Worm (Caenorhabditis elegans): ENCODE data around the gene ztf-20.
A peak's percentile ranks its signal among the peaks of the same experiment; 100 is the strongest.

Gene ztf-20

ce11 chrV:18986103-18986502 is 26.1 kb upstream of the ztf-20 start:
- TF ChIP-seq tab-1 (GFP tag; IDR thresholded peaks at IDR 0.05) = no peak
- no peak for TF ChIP-seq ref-1 (GFP tag; conservative IDR thresholded peaks at IDR 0.05)
- peak; percentile 75 for TF ChIP-seq T22C8.4 (GFP tag; IDR thresholded peaks at IDR 0.05)

- TF ChIP-seq T22C8.4 (GFP tag; IDR thresholded peaks at IDR 0.05) = peak; percentile 19
These were observed 24.7 kb upstream of the ztf-20 start for ce11 chrV:18984656-18985055.

ce11 chrV:18981736-18982135 is 21.8 kb upstream of the ztf-20 start:
- TF ChIP-seq ref-1 (GFP tag; conservative IDR thresholded peaks at IDR 0.05) = no peak
- no peak for TF ChIP-seq med-1 (GFP tag; optimal IDR thresholded peaks at IDR 0.05; ENCODE audit: insufficient read depth)
- no peak for TF ChIP-seq cog-1 (tag; optimal IDR thresholded peaks at IDR 0.05)
- no peak for TF ChIP-seq ztf-23 (GFP tag; IDR thresholded peaks at IDR 0.05)
- no peak for TF ChIP-seq ztf-29 (GFP tag; IDR thresholded peaks at IDR 0.05)
- TF ChIP-seq T22C8.4 (GFP tag; IDR thresholded peaks at IDR 0.05) = no peak
- no peak for TF ChIP-seq flt-1 (GFP tag; IDR thresholded peaks at IDR 0.05)
- TF ChIP-seq klf-2 (GFP tag; conservative IDR thresholded peaks at IDR 0.05) = no peak
- no peak for TF ChIP-seq tab-1 (GFP tag; IDR thresholded peaks at IDR 0.05)

DNA sequence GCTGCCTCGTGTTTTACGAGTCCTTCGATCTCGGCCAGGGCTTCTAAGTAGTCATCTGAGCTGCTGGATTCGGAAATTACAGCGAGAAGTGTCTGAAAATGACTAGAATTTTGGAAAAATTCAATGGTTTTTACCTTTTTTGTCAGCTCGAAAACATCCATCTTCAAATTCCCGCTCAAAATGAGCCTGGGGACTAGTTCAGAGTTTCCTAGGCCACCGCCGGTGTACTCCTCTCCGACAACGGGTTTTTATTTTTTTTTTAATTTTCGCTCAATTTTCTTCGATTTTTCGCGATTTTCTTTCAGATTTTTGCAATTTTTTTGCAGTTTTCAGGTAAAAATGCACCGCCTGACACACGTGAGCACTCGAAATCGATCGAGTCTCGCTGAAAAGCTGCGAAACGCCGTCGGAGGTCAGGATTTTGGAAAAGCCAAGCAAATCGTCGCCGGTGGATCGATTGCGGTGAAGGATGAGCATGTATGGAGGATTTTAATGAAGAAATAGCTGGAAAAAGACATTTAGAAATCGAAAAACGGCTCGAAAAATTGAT is 21.1 kb upstream of the ztf-20 start, which contains the start of the genes mrps-35 and sws-1:
mrps-35 (plus strand) TSS at position 327 of the 550 bp plus-strand sequence.
sws-1 (minus strand) TSS at position 500 of the 550 bp plus-strand sequence.
- TF ChIP-seq klf-2 (GFP tag; conservative IDR thresholded peaks at IDR 0.05) = 0 out of 2 replicates have a peak, but pooled peaks have one; percentile 49
- TF ChIP-seq cog-1 (tag; optimal IDR thresholded peaks at IDR 0.05) = no peak
- no peak for TF ChIP-seq ref-1 (GFP tag; conservative IDR thresholded peaks at IDR 0.05)
- peak; percentile 30; the same call in 1 of the 2 replicates for TF ChIP-seq T22C8.4 (GFP tag; IDR thresholded peaks at IDR 0.05)
- TF ChIP-seq flt-1 (GFP tag; IDR thresholded peaks at IDR 0.05) = peak; percentile 57; the same call in 1 of the 2 replicates
- TF ChIP-seq ztf-23 (GFP tag; IDR thresholded peaks at IDR 0.05) = 0 out of 2 replicates have a peak, but pooled peaks have one; percentile 34
- 0 out of 2 replicates have a peak, but pooled peaks have one; percentile 24 for TF ChIP-seq ztf-29 (GFP tag; IDR thresholded peaks at IDR 0.05)
- TF ChIP-seq med-1 (GFP tag; optimal IDR thresholded peaks at IDR 0.05; ENCODE audit: insufficient read depth) = no peak
- no peak for TF ChIP-seq tab-1 (GFP tag; IDR thresholded peaks at IDR 0.05)

DNA sequence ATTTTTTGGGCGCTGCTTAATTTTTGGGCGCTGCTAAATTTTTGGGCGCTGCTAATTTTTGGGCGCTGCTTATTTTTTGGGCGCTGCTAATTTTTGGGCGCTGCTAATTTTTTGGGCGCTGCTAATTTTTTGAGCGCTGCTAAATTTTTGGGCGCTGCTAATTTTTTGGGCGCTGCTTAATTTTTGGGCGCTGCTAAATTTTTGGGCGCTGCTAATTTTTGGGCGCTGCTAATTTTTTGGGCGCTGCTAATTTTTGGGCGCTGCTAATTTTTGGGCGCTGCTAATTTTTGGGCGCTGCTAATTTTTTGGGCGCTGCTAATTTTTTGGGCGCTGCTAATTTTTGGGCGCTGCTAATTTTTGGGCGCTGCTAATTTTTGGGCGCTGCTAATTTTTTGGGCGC is 20.1 kb upstream of the ztf-20 start:
- peak; percentile 60; the same call in 1 of the 2 replicates for TF ChIP-seq tab-1 (GFP tag; IDR thresholded peaks at IDR 0.05)
- 0 out of 2 replicates have a peak, but pooled peaks have one; percentile 15 for TF ChIP-seq flt-1 (GFP tag; IDR thresholded peaks at IDR 0.05)

ce11 chrV:18978301-18978700 is 18.3 kb upstream of the ztf-20 start:
- TF ChIP-seq ref-1 (GFP tag; conservative IDR thresholded peaks at IDR 0.05) (no peak), flt-1 (GFP tag; IDR thresholded peaks at IDR 0.05) (no peak)

- TF ChIP-seq klf-2 (GFP tag; conservative IDR thresholded peaks at IDR 0.05) (no peak), ztf-29 (GFP tag; IDR thresholded peaks at IDR 0.05) (no peak), med-1 (GFP tag; optimal IDR thresholded peaks at IDR 0.05; ENCODE audit: insufficient read depth) (no peak), ztf-23 (GFP tag; IDR thresholded peaks at IDR 0.05) (no peak), cog-1 (tag; optimal IDR thresholded peaks at IDR 0.05) (no peak), T22C8.4 (GFP tag; IDR thresholded peaks at IDR 0.05) (no peak), ref-1 (GFP tag; conservative IDR thresholded peaks at IDR 0.05) (no peak), tab-1 (GFP tag; IDR thresholded peaks at IDR 0.05) (no peak), flt-1 (GFP tag; IDR thresholded peaks at IDR 0.05) (no peak)
These were observed 17.9 kb upstream of the ztf-20 start, which contains the start of gene Y39B6A.41 for ce11 chrV:18977876-18978275. Gene Y39B6A.41 (minus strand): TSS chrV:18977976.

- TF ChIP-seq ref-1 (GFP tag; conservative IDR thresholded peaks at IDR 0.05) = no peak
- no peak for TF ChIP-seq cog-1 (tag; optimal IDR thresholded peaks at IDR 0.05)
- no peak for TF ChIP-seq med-1 (GFP tag; optimal IDR thresholded peaks at IDR 0.05; ENCODE audit: insufficient read depth)
- TF ChIP-seq flt-1 (GFP tag; IDR thresholded peaks at IDR 0.05) = no peak
- TF ChIP-seq tab-1 (GFP tag; IDR thresholded peaks at IDR 0.05) = no peak
- TF ChIP-seq T22C8.4 (GFP tag; IDR thresholded peaks at IDR 0.05) = no peak
- no peak for TF ChIP-seq ztf-29 (GFP tag; IDR thresholded peaks at IDR 0.05)
- no peak for TF ChIP-seq klf-2 (GFP tag; conservative IDR thresholded peaks at IDR 0.05)
- TF ChIP-seq ztf-23 (GFP tag; IDR thresholded peaks at IDR 0.05) = no peak
These were observed 16.6 kb upstream of the ztf-20 start for ce11 chrV:18976539-18976938.

DNA sequence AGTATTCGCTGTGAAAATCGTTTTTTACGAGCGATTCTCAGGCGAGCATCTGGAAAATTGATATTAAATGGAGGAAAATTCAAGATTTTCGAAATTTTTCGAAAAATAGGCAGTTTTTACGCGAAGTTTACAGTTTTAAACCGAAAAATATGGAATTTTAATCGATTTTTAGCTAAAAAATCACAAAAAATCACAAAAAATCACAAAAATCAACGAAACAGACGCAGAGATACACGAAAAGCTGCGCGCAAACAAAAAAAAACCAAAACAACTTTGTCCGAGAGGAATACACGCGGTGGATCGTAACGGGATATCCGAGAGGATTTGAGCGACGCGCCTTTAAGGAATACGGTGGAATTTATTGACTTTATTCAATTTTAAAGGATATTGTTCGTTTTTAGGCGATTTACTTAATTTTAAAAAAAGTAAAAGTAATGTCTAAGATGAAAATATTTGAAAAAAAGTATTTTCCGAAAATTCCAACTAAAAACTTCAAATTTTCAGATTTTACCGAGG is 9.7 kb upstream of the ztf-20 start, which contains the start of gene Y39B6A.42:
Y39B6A.42 (minus strand) TSS at position 51 of the 516 bp plus-strand sequence.
- TF ChIP-seq ztf-23 (GFP tag; IDR thresholded peaks at IDR 0.05) (no peak), med-1 (GFP tag; optimal IDR thresholded peaks at IDR 0.05; ENCODE audit: insufficient read depth) (no peak), ref-1 (GFP tag; conservative IDR thresholded peaks at IDR 0.05) (no peak), T22C8.4 (GFP tag; IDR thresholded peaks at IDR 0.05) (no peak), tab-1 (GFP tag; IDR thresholded peaks at IDR 0.05) (no peak), klf-2 (GFP tag; conservative IDR thresholded peaks at IDR 0.05) (no peak), ztf-29 (GFP tag; IDR thresholded peaks at IDR 0.05) (no peak), cog-1 (tag; optimal IDR thresholded peaks at IDR 0.05) (no peak), flt-1 (GFP tag; IDR thresholded peaks at IDR 0.05) (no peak)

- TF ChIP-seq ztf-29 (GFP tag; IDR thresholded peaks at IDR 0.05) = no peak
- peak; percentile 88 for TF ChIP-seq flt-1 (GFP tag; IDR thresholded peaks at IDR 0.05)
- peak; percentile 83 for TF ChIP-seq ztf-23 (GFP tag; IDR thresholded peaks at IDR 0.05)
- TF ChIP-seq cog-1 (tag; optimal IDR thresholded peaks at IDR 0.05) = peak; percentile 84
- TF ChIP-seq med-1 (GFP tag; optimal IDR thresholded peaks at IDR 0.05; ENCODE audit: insufficient read depth) = no peak
- 0 out of 2 replicates have a peak, but pooled peaks have one; percentile 62 for TF ChIP-seq tab-1 (GFP tag; IDR thresholded peaks at IDR 0.05)
- TF ChIP-seq klf-2 (GFP tag; conservative IDR thresholded peaks at IDR 0.05) = 0 out of 2 replicates have a peak, but pooled peaks have one; percentile 17
- TF ChIP-seq ref-1 (GFP tag; conservative IDR thresholded peaks at IDR 0.05) = no peak
- peak; percentile 54 for TF ChIP-seq T22C8.4 (GFP tag; IDR thresholded peaks at IDR 0.05)
These were observed 7.6 kb upstream of the ztf-20 start, which contains the start of gene Y39B6A.43 for ce11 chrV:18967479-18968056. Gene Y39B6A.43 (minus strand): TSS chrV:18967829.
